Worm (Caenorhabditis elegans) whole organism, L4/young adult: ENCODE results near the gene cku-80.

Experiments
- W03F9.2 ChIP-seq: fragments of 150-350 bp; optimal IDR thresholded peaks from 2 replicates; lab custom pipeline; 2014; ENCODE audit warnings: missing biosample characterization, missing genetic modification characterization
- dao-5 ChIP-seq: sonication (generic microtip); optimal IDR thresholded peaks from 2 replicates; lab custom pipeline; 2016; ENCODE audit warnings: missing genotype, missing genetic modification characterization, moderate library complexity, missing compliant biosample characterization
- him-1 ChIP-seq: sonication (generic microtip); optimal IDR thresholded peaks from 2 replicates; lab custom pipeline; 2016; ENCODE audit warnings: missing genotype, missing genetic modification reagents, missing genetic modification characterization, missing compliant biosample characterization

Gene cku-80

DNA sequence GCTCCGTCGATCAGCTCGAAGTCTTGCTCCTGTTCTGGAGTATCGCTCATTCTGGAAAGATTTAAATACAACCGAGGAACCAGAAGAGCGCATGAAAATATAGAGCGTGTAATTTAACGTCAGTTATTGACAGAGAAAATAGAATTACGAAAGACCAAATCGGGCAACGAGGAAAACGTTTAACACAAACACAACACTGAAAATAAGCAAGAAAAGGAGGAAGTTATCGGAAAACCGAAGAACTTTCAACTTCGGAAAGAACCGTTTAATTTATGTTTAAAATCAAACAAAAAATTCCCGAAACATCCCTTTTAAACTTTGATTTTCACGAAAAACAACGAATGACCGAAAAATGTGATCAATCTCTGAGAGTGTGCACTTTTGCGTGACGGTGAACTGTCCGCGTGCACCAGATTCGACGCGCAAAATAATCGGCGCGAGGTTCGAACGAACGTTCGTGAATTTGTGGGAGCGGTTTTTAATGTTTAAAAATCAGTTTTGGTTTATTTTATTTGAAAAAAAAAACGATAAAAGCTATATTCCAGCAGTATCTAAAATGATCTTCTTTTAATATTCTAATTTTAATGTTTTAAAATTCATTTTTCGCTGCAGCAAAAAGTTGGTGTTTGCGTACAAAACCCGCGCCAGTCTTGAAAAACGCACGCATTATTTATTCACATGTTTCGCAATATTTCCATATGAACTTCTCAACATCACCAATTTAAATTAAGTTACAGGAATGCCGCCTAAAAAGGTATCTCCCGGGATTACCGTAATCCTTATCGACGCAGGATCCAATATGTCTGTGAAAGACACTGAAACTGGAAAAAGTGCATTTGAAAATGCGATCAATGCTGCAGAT lies at the start of gene cku-80, which contains the start of gene R07E5.7:
Gene cku-80, plus strand, starts transcription at position 732 of the 862 bp plus-strand sequence.
Gene R07E5.7, minus strand, starts transcription at position 51 of the 862 bp plus-strand sequence.
- no peak for TF ChIP-seq him-1 (tag; lab: Kevin White, UChicago)
- TF ChIP-seq W03F9.2 (tag; lab: Kevin White, UChicago), result peak; percentile 73
- no peak for TF ChIP-seq dao-5 (tag; lab: Kevin White, UChicago)

DNA sequence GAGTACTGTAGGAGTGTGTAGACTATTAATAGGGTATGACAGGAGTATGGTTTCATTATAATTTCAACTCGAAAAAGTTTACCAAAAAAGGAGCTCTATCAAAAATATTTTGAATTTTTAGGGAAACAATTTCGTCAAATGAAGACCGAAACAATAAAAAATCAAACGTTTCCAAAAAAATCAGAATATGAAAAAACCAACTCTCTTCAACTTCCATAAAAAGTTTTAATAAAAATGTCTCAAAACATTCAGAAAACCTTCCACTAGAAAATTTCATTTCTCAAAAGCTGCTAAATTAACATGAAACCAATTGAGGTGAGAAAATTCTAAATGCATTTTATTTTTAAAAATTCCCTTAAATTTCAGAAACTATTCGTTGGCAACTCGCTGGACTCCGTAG lies 49.1 kb upstream of the cku-80 start, which contains the start of gene ckb-3:
Gene ckb-3, plus strand, starts transcription at position 301 of the 400 bp plus-strand sequence.
- TF ChIP-seq him-1 (tag; lab: Kevin White, UChicago) (no peak), dao-5 (tag; lab: Kevin White, UChicago) (no peak), W03F9.2 (tag; lab: Kevin White, UChicago) (no peak)

ce11 chrIII:4372894-4373293 lies 46.8 kb upstream of the cku-80 start:
- no peak for TF ChIP-seq dao-5 (tag; lab: Kevin White, UChicago)
- no peak for TF ChIP-seq him-1 (tag; lab: Kevin White, UChicago)
- TF ChIP-seq W03F9.2 (tag; lab: Kevin White, UChicago), result no peak

ce11 chrIII:4374854-4375253 lies 44.8 kb upstream of the cku-80 start, which contains the start of gene pals-26:
TSS of gene pals-26 (plus strand) at chrIII:4375154.
- TF ChIP-seq him-1 (tag; lab: Kevin White, UChicago) (no peak), dao-5 (tag; lab: Kevin White, UChicago) (no peak), W03F9.2 (tag; lab: Kevin White, UChicago) (no peak)

ce11 chrIII:4379717-4380116 lies 39.9 kb upstream of the cku-80 start, which contains the start of gene B0284.3:
TSS of gene B0284.3 (minus strand) at chrIII:4379817.
- TF ChIP-seq W03F9.2 (tag; lab: Kevin White, UChicago) (no peak), him-1 (tag; lab: Kevin White, UChicago) (no peak), dao-5 (tag; lab: Kevin White, UChicago) (no peak)

DNA sequence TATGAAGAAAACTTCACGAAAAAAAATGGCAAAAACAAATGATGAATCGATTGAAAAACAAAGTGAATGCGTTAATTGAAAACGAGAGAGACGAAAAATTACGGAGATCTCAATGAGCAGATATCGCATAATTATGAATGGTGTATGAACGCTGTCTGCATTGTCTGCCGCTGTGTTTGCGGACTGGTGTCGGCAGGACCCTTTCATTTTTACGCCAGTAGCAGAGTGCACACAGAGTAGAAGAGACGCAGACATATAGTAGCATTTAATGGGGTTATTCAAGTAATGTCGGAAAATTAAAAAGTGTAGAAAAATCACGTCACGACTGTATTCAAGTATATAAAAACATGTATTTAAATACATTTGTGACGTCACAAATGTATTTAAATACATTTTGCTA lies 38.8 kb upstream of the cku-80 start:
- TF ChIP-seq W03F9.2 (tag; lab: Kevin White, UChicago), result no peak
- TF ChIP-seq him-1 (tag; lab: Kevin White, UChicago), result no peak
- no peak for TF ChIP-seq dao-5 (tag; lab: Kevin White, UChicago)

DNA sequence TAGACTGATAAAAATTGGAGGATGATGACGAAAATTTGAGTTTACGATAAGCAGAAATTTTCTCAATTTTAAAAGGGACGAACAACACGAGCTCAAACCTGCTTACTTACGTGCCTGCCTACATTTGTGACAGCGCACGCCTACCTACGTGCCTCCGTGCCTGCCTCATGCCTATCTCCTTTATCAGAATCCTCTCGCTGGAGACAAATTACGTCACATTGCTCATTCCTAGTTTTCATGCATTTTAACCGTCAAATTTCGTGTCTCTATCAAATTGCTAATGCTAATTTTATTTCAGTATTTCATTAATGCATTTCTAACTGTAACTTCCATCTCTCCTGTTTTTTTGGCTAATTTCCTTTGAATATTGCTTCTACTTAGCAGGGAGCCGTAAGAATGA lies 38.3 kb upstream of the cku-80 start, which contains the start of gene pals-27:
Gene pals-27, plus strand, starts transcription at position 301 of the 400 bp plus-strand sequence.
- TF ChIP-seq him-1 (tag; lab: Kevin White, UChicago) (no peak), dao-5 (tag; lab: Kevin White, UChicago) (no peak), W03F9.2 (tag; lab: Kevin White, UChicago) (no peak)

DNA sequence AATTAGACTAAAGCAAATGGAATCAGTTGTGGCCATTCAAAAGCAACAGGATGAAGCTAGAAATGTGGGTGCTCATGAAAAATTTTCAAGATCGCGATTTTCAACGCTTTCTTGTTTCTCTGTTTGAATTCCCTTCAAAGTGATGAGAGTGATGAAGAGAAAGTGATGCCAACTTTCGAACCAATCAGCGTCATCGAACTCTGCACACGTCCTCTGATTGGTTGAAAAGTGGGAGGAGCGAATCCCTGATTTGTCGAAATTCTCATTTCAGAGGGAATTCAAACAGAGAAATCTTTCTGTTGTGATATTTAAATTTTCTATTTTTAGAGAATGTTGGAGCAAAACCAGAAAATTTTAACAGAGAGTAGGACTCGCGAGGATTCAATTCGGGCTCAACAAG lies 37.5 kb upstream of the cku-80 start:
- TF ChIP-seq him-1 (tag; lab: Kevin White, UChicago) (no peak), W03F9.2 (tag; lab: Kevin White, UChicago) (no peak), dao-5 (tag; lab: Kevin White, UChicago) (no peak)

ce11 chrIII:4384487-4384886 lies 35.2 kb upstream of the cku-80 start, which contains the start of gene pals-28:
TSS of gene pals-28 (plus strand) at chrIII:4384787.
- TF ChIP-seq W03F9.2 (tag; lab: Kevin White, UChicago), result no peak
- no peak for TF ChIP-seq dao-5 (tag; lab: Kevin White, UChicago)
- no peak for TF ChIP-seq him-1 (tag; lab: Kevin White, UChicago)

ce11 chrIII:4390421-4390820 lies 29.2 kb upstream of the cku-80 start:
- TF ChIP-seq dao-5 (tag; lab: Kevin White, UChicago) (no peak), him-1 (tag; lab: Kevin White, UChicago) (no peak), W03F9.2 (tag; lab: Kevin White, UChicago) (no peak)

- TF ChIP-seq dao-5 (tag; lab: Kevin White, UChicago), result no peak
- no peak for TF ChIP-seq W03F9.2 (tag; lab: Kevin White, UChicago)
- TF ChIP-seq him-1 (tag; lab: Kevin White, UChicago), result no peak
Observed at ce11 chrIII:4391319-4391718, 28.3 kb upstream of the cku-80 start.

ce11 chrIII:4391938-4392337 lies 27.7 kb upstream of the cku-80 start:
- TF ChIP-seq dao-5 (tag; lab: Kevin White, UChicago), result no peak
- TF ChIP-seq W03F9.2 (tag; lab: Kevin White, UChicago), result no peak
- TF ChIP-seq him-1 (tag; lab: Kevin White, UChicago), result no peak

DNA sequence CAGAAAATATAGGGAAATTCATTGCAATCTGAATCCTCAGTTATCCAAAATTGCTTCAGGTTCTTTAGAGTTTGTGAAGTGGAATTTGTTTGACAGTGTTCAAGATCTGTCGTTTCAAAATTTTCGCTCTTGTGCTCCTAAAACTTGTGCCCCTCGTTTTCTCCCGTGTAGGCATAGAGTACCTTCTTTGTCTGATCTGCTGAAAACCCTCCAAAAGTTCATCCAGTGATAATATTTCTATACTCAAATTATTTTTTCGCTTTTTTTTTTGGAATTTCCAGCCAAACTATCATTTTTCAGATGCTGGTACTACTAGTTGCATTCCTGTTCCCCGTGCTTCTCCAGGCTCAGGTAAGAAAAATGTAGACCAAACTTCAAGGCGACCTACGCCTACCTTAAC lies 25.2 kb upstream of the cku-80 start, which contains the start of gene R07E5.4:
Gene R07E5.4, plus strand, starts transcription at position 301 of the 400 bp plus-strand sequence.
- TF ChIP-seq dao-5 (tag; lab: Kevin White, UChicago) (no peak), W03F9.2 (tag; lab: Kevin White, UChicago) (no peak), him-1 (tag; lab: Kevin White, UChicago) (no peak)
